Worm (Caenorhabditis elegans): Measurements from ENCODE around the gene snf-12.
A peak's percentile ranks its signal among the peaks of the same experiment; 100 is the strongest.

The snf-12 gene

DNA sequence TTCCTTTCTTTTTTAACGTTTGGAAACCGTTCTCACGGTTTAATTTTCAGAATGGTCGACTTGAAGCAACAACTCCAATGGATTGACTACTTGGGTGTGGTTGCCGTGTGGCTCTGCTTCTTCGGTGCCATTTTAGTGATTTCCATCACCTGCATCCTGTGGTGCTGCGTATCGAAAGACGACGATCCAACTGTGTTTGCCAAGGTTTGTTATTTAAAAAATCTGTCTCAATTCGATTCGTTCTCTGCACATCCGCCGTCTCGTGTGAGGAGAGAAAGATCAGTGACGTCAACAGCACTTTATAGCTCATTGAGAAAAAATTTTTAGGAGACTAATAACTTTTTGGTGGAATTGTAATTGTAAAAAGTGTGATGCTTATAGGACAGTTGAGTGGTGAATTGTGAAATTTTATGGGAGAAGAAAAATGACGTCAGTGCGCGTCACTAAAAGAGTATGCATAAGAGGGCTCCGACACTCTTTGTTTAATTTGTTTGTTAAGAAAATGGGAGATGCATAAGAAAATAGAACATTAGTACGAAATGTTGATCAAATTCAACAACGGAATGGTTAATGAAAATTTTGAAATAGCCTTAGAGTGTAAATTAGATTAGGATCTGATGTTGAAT lies 31.7 kb upstream of the snf-12 start, which contains the start of gene C24A3.2 (continued):
- no peak for TF ChIP-seq mes-2 (tag; optimal IDR thresholded peaks at IDR 0.05; ENCODE audit: poor library complexity, severe bottlenecking)

DNA sequence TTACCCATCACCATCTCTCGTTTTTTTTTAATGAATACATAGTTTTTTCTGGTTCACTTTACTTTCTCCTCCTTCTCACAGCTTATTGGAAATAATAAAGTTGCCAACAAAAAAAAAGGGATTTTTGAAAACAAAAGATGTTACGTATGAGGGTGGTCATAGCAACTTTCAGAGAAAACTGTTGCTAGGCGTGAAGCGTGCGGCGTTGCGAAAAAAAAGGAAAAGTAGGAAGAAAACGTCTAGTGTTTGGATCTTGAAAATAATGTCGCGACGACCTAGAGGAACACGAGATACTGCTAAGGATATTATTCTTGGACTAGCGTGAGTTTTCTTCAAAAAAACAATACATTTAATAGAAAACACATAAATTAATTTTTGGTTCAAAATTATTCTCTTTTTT lies 30.5 kb upstream of the snf-12 start, which contains the start of gene C24A3.1:
C24A3.1 (plus strand) TSS at position 263 of the 400 bp plus-strand sequence.
- peak; percentile 94 for TF ChIP-seq aha-1 (tag)
- TF ChIP-seq ZK546.5 (tag; optimal IDR thresholded peaks at IDR 0.05): no peak

DNA sequence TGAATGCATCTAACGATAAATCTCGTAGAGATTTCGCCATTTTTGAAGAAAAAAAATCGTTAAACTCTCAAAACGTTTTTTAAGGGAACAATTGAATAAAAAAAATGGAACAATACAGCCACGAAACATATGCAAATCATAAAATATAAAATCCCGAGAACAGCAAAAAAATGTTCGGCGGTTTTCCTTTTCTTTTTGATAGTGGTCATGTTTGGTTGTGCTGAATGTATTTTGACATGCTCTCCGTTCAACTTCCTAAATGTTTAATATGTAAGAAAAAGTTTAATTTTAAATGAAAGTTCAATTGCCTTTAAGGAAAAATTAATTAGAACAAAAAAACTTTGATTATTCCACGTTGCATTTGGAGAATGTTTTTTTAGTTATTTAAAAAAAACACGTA lies 18.9 kb upstream of the snf-12 start, which contains the start of gene C24A3.9:
C24A3.9 (minus strand) TSS at position 101 of the 400 bp plus-strand sequence.
- TF ChIP-seq dve-1 (tag; optimal IDR thresholded peaks at IDR 0.05; ENCODE audit: insufficient read depth): no peak

DNA sequence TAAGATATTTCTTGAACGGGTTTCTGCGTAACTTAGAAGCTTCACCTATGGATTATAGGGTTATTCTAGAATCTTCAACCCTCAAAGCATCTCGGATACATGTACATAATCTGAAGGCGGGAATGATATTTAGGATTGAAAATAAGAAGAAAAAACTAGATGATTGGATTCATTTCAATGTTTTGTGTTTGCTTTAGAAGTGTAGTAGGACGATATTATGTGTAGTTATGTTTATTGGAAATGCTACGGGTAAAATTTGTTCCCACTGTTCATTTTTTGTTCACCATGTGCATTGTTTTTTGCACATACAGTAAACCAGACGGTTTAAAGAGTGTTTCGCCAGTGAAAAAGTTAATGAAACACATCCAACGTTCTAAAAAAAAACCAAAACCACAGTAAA lies 17.8 kb upstream of the snf-12 start:
- no peak for TF ChIP-seq nhr-6 (tag; optimal IDR thresholded peaks at IDR 0.05)
- peak in 1 of 2 experiments; percentile 27 for TF ChIP-seq unc-62 (GFP tag; optimal IDR thresholded peaks at IDR 0.05 in 1 of 2)
- TF ChIP-seq unc-62 (tag; optimal IDR thresholded peaks at IDR 0.05): no peak
- TF ChIP-seq aha-1 (tag): peak; percentile 92

DNA sequence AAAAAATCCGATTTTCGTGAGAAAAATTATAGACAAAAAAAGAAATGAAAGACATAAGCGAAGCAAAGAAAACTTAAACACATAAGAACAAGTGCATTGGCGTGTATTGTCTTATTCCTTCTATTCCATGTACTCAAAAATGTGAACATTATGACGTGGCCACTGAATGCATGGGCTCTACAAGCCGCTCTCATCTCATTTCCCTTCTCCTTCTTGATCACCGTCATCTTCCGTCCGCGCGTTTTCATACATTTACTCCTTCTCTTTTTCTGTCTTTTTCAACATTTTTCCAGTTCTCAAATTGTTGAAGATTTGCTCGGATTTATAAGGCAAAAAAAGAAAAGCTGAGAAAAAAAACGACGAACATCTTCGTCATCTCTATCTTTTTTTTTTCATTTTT lies 14.8 kb upstream of the snf-12 start:
- TF ChIP-seq dmd-6 (GFP tag; IDR thresholded peaks at IDR 0.05) (no peak), fkh-10 (GFP tag; optimal IDR thresholded peaks at IDR 0.05) (peak; percentile 81), arid-1 (GFP tag; conservative IDR thresholded peaks at IDR 0.05) (no peak)

DNA sequence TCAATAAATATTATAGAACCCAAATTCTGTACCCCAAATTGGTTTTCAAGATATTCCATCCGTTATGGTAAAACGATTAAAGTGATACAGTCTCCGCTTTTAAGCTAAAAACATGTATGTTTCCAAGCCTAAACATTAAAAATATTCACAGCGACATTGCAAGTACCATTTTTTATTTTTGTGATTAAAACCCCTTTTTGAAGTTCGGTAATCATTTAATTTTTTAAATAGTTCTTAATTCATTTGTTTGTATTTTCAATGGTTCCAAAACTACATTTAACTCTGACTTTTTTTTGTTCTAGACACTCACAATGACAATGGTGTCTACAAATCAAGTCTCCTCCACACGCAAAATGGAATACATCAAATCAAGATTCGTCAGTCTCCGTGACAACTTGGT lies 13.8 kb upstream of the snf-12 start, which contains the start of gene T25B6.4:
T25B6.4 (plus strand) TSS at position 301 of the 400 bp plus-strand sequence.
- TF ChIP-seq dmd-6 (GFP tag; IDR thresholded peaks at IDR 0.05) (no peak), nhr-76 (tag; optimal IDR thresholded peaks at IDR 0.05) (no peak), lir-3 (tag; optimal IDR thresholded peaks at IDR 0.05) (no peak), daf-16 (GFP tag; optimal IDR thresholded peaks at IDR 0.05) (no peak), daf-16 (tag; optimal IDR thresholded peaks at IDR 0.05) (no peak), fkh-10 (GFP tag; optimal IDR thresholded peaks at IDR 0.05) (no peak), madf-5 (GFP tag; IDR thresholded peaks at IDR 0.05) (no peak), duxl-1 (tag; optimal IDR thresholded peaks at IDR 0.05; ENCODE audit: poor library complexity) (no peak)

DNA sequence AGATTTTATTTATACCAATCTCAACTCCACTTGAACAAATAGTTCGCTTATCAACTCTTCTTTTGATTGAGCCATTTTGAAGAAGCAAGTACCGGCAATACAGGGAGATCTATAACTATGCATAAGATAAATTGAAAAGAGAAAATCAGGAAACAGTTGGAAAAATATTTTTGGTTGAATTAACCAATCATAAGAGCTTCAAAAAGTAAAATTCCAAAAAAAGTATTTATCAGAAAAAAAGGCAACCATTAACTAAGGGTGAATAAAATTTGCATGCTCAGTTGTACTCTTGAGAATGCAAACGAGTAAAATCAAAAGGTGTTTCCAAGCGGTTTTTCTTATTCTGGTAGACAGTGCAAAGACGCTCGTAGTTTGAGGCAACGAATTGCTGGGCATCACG lies 7.6 kb upstream of the snf-12 start, which contains the start of gene T25B6.5:
T25B6.5 (minus strand) TSS at position 101 of the 400 bp plus-strand sequence.
- TF ChIP-seq duxl-1 (tag; optimal IDR thresholded peaks at IDR 0.05; ENCODE audit: poor library complexity): no peak
- no peak for TF ChIP-seq ztf-11 (tag; optimal IDR thresholded peaks at IDR 0.05)
- no peak for TF ChIP-seq hmg-1.1 (GFP tag; IDR thresholded peaks at IDR 0.05)
- TF ChIP-seq lin-39 (tag; optimal IDR thresholded peaks at IDR 0.05): no peak
- TF ChIP-seq unc-130 (GFP tag; optimal IDR thresholded peaks at IDR 0.05): no peak
- no peak for TF ChIP-seq hlh-30 (tag; optimal IDR thresholded peaks at IDR 0.05; ENCODE audit: insufficient read depth)
- no peak for TF ChIP-seq dpl-1 (GFP tag; optimal IDR thresholded peaks at IDR 0.05)
- TF ChIP-seq lim-7 (GFP tag; IDR thresholded peaks at IDR 0.05): no peak
- no peak for TF ChIP-seq ces-1 (GFP tag; optimal IDR thresholded peaks at IDR 0.05)
- TF ChIP-seq hlh-11 (tag; optimal IDR thresholded peaks at IDR 0.05): no peak
- TF ChIP-seq lin-13 (GFP tag; optimal IDR thresholded peaks at IDR 0.05): no peak
- no peak for TF ChIP-seq zfp-3 (GFP tag; conservative IDR thresholded peaks at IDR 0.05)
- TF ChIP-seq aha-1 (tag): no peak
- no peak for TF ChIP-seq mdl-1 (tag; optimal IDR thresholded peaks at IDR 0.05)

All from whole organism, L4 larva.